Worm (Caenorhabditis elegans) whole organism, mixed stage, embryonic: ENCODE data around the gene mthf-1.

ENCODE experiments used
- ham-2 ChIP-seq: fragments of 200-800 bp; sonication (Bioruptor generic); optimal IDR thresholded peaks from 2 replicates; lab custom pipeline; 2018; ENCODE audit warnings: mild to moderate bottlenecking, missing genetic modification characterization, missing compliant biosample characterization
- nhr-28 ChIP-seq: fragments of 150-350 bp; optimal IDR thresholded peaks from 2 replicates; lab custom pipeline; 2014; ENCODE audit warnings: missing biosample characterization, missing genetic modification characterization

DNA sequence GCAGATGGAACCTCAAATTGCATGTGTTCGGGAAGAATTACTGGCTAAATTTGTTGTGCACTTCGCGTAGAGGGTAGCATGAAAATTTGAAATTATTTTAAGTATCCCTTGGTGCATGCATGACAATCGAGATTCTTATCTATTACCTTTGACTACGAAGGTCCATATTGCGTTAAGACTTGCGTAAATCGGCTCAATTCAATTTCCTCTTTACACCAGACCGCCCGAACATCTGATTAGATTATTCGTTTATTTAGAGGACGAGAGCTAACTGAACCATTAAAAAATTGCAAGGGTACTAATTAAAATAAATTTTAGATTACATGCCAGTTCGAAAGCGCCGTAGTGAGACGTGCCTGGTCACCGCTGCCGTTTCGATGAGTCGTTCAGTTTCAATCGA is 40.0 kb upstream of the mthf-1 start:
- no peak for TF ChIP-seq nhr-28 (tag; lab: Kevin White, UChicago)
- TF ChIP-seq ham-2 (GFP tag; lab: Kevin White, UChicago), result no peak
